Worm (Caenorhabditis elegans) whole organism, L1 larva: Measurements from ENCODE around the gene nas-19.

Experiments
- C34B4.2 ChIP-seq: sonication (generic microtip); optimal IDR thresholded peaks from 2 replicates; lab custom pipeline; 2017; ENCODE audit warnings: mild to moderate bottlenecking, missing genetic modification characterization, missing compliant biosample characterization
- alr-1 ChIP-seq: fragments of 200-800 bp; sonication (Bioruptor generic); optimal IDR thresholded peaks from 2 replicates; lab custom pipeline; 2018; ENCODE audit warnings: borderline replicate concordance, mild to moderate bottlenecking, missing genetic modification characterization, missing compliant biosample characterization
- ceh-63 ChIP-seq: fragments of 200-800 bp; sonication (Bioruptor generic); optimal IDR thresholded peaks from 2 replicates; lab custom pipeline; 2018; ENCODE audit warnings: mild to moderate bottlenecking, missing genetic modification characterization, missing compliant biosample characterization
- ceh-82 ChIP-seq, 3 experiments: fragments of 150-350 bp in 1 of 3; sonication (generic microtip) in 2 of 3; optimal IDR thresholded peaks; 2 replicates each; lab custom pipeline; 2014 to 2017; ENCODE audit warnings: missing biosample characterization in 3 of 3, missing genetic modification characterization in 3 of 3
- ceh-88 ChIP-seq: fragments of 200-800 bp; sonication (Bioruptor generic); IDR thresholded peaks from 2 replicates; pipeline ENCODE4 v1.3.6; 2022; ENCODE audit warnings: missing genetic modification characterization, missing compliant biosample characterization
- ceh-90 ChIP-seq: sonication (generic microtip); optimal IDR thresholded peaks from 2 replicates; lab custom pipeline; 2016; ENCODE audit warnings: missing genetic modification characterization, missing compliant biosample characterization
- efl-1 ChIP-seq, 4 experiments: fragments of 150-350 bp; optimal IDR thresholded peaks in 3 of 4; peaks in 1 of 4; 1 replicate in 1 of 4; 2 replicates in 3 of 4; lab custom pipeline; 2014; ENCODE audit warnings: missing biosample characterization in 2 of 4, missing genetic modification characterization in 2 of 4, missing genetic modification reagents in 2 of 4
- efl-3 ChIP-seq: fragments of 200-800 bp; sonication (Bioruptor generic); optimal IDR thresholded peaks from 2 replicates; lab custom pipeline; 2018; ENCODE audit warnings: mild to moderate bottlenecking, missing genetic modification characterization, missing compliant biosample characterization
- elt-2 ChIP-seq: sonication (generic microtip); optimal IDR thresholded peaks from 2 replicates; lab custom pipeline; 2016; ENCODE audit warnings: missing genetic modification characterization, mild to moderate bottlenecking, inconsistent platforms, missing compliant biosample characterization, missing genetic modification reagents
- ets-5 ChIP-seq: fragments of 200-800 bp; sonication (Bioruptor generic); IDR thresholded peaks from 2 replicates; pipeline ENCODE4 v1.3.6; 2022; ENCODE audit warnings: missing genetic modification characterization, missing compliant biosample characterization
- fkh-8 ChIP-seq: sonication (generic microtip); optimal IDR thresholded peaks from 2 replicates; lab custom pipeline; 2016; ENCODE audit warnings: mild to moderate bottlenecking, missing genetic modification characterization, missing compliant biosample characterization
- fos-1 ChIP-seq: fragments of 150-350 bp; optimal IDR thresholded peaks from 2 replicates; lab custom pipeline; 2014; ENCODE audit warnings: missing biosample characterization, missing genetic modification characterization
- hlh-4 ChIP-seq: sonication (generic microtip); optimal IDR thresholded peaks from 2 replicates; lab custom pipeline; 2016; ENCODE audit warnings: mild to moderate bottlenecking, missing genetic modification characterization, missing compliant biosample characterization
- hpl-2 ChIP-seq: fragments of 150-350 bp; optimal IDR thresholded peaks from 2 replicates; lab custom pipeline; 2014; ENCODE audit warnings: missing biosample characterization, missing genetic modification reagents, missing genetic modification characterization
- lin-35 ChIP-seq, 2 experiments: fragments of 150-350 bp; optimal IDR thresholded peaks; 2 replicates each; lab custom pipeline; 2014; ENCODE audit warnings: missing biosample characterization in 2 of 2, missing genetic modification characterization in 2 of 2, missing genetic modification reagents in 2 of 2
- lsy-2 ChIP-seq, 2 experiments: fragments of 150-350 bp; optimal IDR thresholded peaks; 2 replicates each; lab custom pipeline; 2014; ENCODE audit warnings: missing biosample characterization in 2 of 2, missing genetic modification characterization in 2 of 2
- mdl-1 ChIP-seq, 2 experiments: fragments of 150-350 bp; optimal IDR thresholded peaks; 2 replicates each; lab custom pipeline; 2014 to 2017; ENCODE audit warnings: missing biosample characterization in 2 of 2, missing genetic modification characterization in 2 of 2, inconsistent platforms in 1 of 2
- mef-2 ChIP-seq: fragments of 150-350 bp; optimal IDR thresholded peaks from 2 replicates; lab custom pipeline; 2014; ENCODE audit warnings: missing biosample characterization, missing genetic modification characterization
- mep-1 ChIP-seq: fragments of 150-350 bp; optimal IDR thresholded peaks from 2 replicates; lab custom pipeline; 2014; ENCODE audit warnings: missing biosample characterization, missing genetic modification characterization
- nhr-20 ChIP-seq: sonication (generic microtip); optimal IDR thresholded peaks from 2 replicates; lab custom pipeline; 2016; ENCODE audit warnings: mild to moderate bottlenecking, missing genetic modification characterization, missing compliant biosample characterization
- nhr-71 ChIP-seq: sonication (generic microtip); optimal IDR thresholded peaks from 2 replicates; lab custom pipeline; 2016; ENCODE audit warnings: mild to moderate bottlenecking, missing genetic modification characterization, moderate library complexity, missing compliant biosample characterization
- nhr-76 ChIP-seq: sonication (generic microtip); optimal IDR thresholded peaks from 2 replicates; lab custom pipeline; 2017; ENCODE audit warnings: missing biosample characterization, missing genetic modification characterization
- nhr-84 ChIP-seq: sonication (generic microtip); optimal IDR thresholded peaks from 2 replicates; lab custom pipeline; 2017; ENCODE audit warnings: missing biosample characterization, missing genetic modification characterization
- nhr-85 ChIP-seq: sonication (generic microtip); peaks from one replicate; lab custom pipeline; 2016; ENCODE audit warnings: missing genetic modification characterization, inconsistent platforms, missing compliant biosample characterization
- pax-3 ChIP-seq: fragments of 200-800 bp; sonication (Bioruptor generic); optimal IDR thresholded peaks from 2 replicates; lab custom pipeline; 2018; ENCODE audit warnings: mild to moderate bottlenecking, missing genetic modification characterization, moderate library complexity, missing compliant biosample characterization
- pqm-1 ChIP-seq: sonication (generic microtip); optimal IDR thresholded peaks from 3 replicates; lab custom pipeline; 2017; ENCODE audit warnings: missing biosample characterization, missing genetic modification characterization
- sptf-1 ChIP-seq: fragments of 150-350 bp; optimal IDR thresholded peaks from 2 replicates; lab custom pipeline; 2014; ENCODE audit warnings: missing biosample characterization, missing genetic modification characterization
- sup-37 ChIP-seq: fragments of 200-800 bp; sonication (Bioruptor generic); optimal IDR thresholded peaks from 2 replicates; lab custom pipeline; 2018; ENCODE audit warnings: mild to moderate bottlenecking, missing genetic modification characterization, missing compliant biosample characterization
- tbx-2 ChIP-seq: sonication (generic microtip); optimal IDR thresholded peaks from 2 replicates; lab custom pipeline; 2016; ENCODE audit warnings: missing genetic modification characterization, missing compliant biosample characterization
- tlp-1 ChIP-seq: fragments of 150-350 bp; optimal IDR thresholded peaks from 2 replicates; lab custom pipeline; 2014; ENCODE audit warnings: missing biosample characterization, missing genetic modification characterization
- zag-1 ChIP-seq: fragments of 150-350 bp; optimal IDR thresholded peaks from 2 replicates; lab custom pipeline; 2014; ENCODE audit warnings: missing biosample characterization, missing genetic modification characterization
- zip-4 ChIP-seq: fragments of 200-800 bp; sonication (Bioruptor generic); optimal IDR thresholded peaks from 2 replicates; lab custom pipeline; 2018; ENCODE audit warnings: mild to moderate bottlenecking, missing genetic modification characterization, moderate library complexity, missing compliant biosample characterization
- ztf-11 ChIP-seq, 2 experiments: sonication (generic microtip); optimal IDR thresholded peaks; 2 replicates each; lab custom pipeline; 2016 to 2017; ENCODE audit warnings: missing genetic modification characterization in 2 of 2, missing biosample characterization in 1 of 2, missing compliant biosample characterization in 1 of 2

Gene nas-19

ce11 chrV:11410902-11411561, 8.5 kb upstream of the nas-19 start, which contains the start of the genes K03B8.8 and grl-3:
Gene K03B8.8, minus strand, starts transcription at chrV:11411002.
Gene grl-3, plus strand, starts transcription at chrV:11411511.
- TF ChIP-seq tbx-2 (no peak), ceh-90 (tag; lab: Kevin White, UChicago) (no peak), nhr-71 (tag; lab: Kevin White, UChicago) (no peak), alr-1 (tag; lab: Kevin White, UChicago) (no peak), efl-3 (GFP tag; lab: Kevin White, UChicago) (no peak), mef-2 (tag; lab: Kevin White, UChicago) (no peak), sptf-1 (tag; lab: Kevin White, UChicago) (no peak), ceh-82 (tag; optimal IDR thresholded peaks at IDR 0.05; lab: Kevin White, UChicago) (no peak), hpl-2 (GFP tag; lab: Kevin White, UChicago) (no peak), mdl-1 (tag; optimal IDR thresholded peaks at IDR 0.05; lab: Kevin White, UChicago) (no peak)

DNA sequence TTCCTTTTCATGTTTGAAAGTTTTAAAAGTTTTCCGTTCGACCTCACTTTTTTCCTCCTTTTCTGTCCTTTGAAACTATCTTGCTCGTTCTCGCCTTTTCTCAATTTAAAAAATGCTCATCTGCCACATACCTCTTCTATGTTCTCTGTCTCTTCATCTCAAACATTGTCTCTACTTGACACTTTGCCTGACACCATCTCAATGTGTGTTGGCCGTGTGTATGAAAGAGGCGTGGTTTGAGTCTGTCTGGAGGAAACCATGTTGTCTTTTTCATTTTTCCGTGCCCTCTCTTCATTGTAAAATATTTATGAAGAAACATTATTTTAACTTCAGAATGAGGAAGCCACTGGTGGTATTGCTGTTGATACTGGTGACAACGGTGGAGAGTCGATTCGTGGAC, 4.7 kb upstream of the nas-19 start, which contains the start of gene K03B8.6:
K03B8.6 (plus strand) TSS at position 334 of the 400 bp plus-strand sequence.
- TF ChIP-seq zag-1 (tag; lab: Kevin White, UChicago) = no peak
- TF ChIP-seq nhr-85 (tag; lab: Kevin White, UChicago) = no peak
- no peak for TF ChIP-seq hlh-4 (tag; lab: Kevin White, UChicago)
- no peak for TF ChIP-seq zip-4
- TF ChIP-seq C34B4.2 = no peak
- no peak for TF ChIP-seq efl-1 (optimal IDR thresholded peaks at IDR 0.05; lab: Kevin White, UChicago)
- TF ChIP-seq efl-1 (GFP tag; optimal IDR thresholded peaks at IDR 0.05 in 1 of 2; lab: Kevin White, UChicago) = no peak
- TF ChIP-seq tbx-2 = no peak
- TF ChIP-seq fkh-8 (tag; lab: Kevin White, UChicago) = no peak
- no peak for TF ChIP-seq fos-1 (tag; lab: Kevin White, UChicago)
- TF ChIP-seq lsy-2 (tag; optimal IDR thresholded peaks at IDR 0.05; lab: Kevin White, UChicago) = no peak
- no peak for TF ChIP-seq alr-1 (tag; lab: Kevin White, UChicago)
- TF ChIP-seq elt-2 (tag; lab: Kevin White, UChicago) = no peak
- no peak for TF ChIP-seq ceh-88 (GFP tag; lab: Robert Waterston, UW)
- no peak for TF ChIP-seq nhr-84 (tag; lab: Kevin White, UChicago)
- TF ChIP-seq ets-5 = no peak
- TF ChIP-seq sup-37 = no peak
- TF ChIP-seq ceh-63 (GFP tag; lab: Kevin White, UChicago) = no peak
- no peak for TF ChIP-seq ceh-82 (tag; optimal IDR thresholded peaks at IDR 0.05; lab: Kevin White, UChicago)
- no peak for TF ChIP-seq lin-35 (GFP tag; optimal IDR thresholded peaks at IDR 0.05; lab: Kevin White, UChicago)
- TF ChIP-seq efl-3 (GFP tag; lab: Kevin White, UChicago) = no peak

- TF ChIP-seq pqm-1 (tag; lab: Kevin White, UChicago) = peak; percentile 52
- TF ChIP-seq mep-1 (tag; lab: Kevin White, UChicago) = no peak
- TF ChIP-seq elt-2 (tag; lab: Kevin White, UChicago) = peak; percentile 90
- TF ChIP-seq lin-35 (GFP tag; optimal IDR thresholded peaks at IDR 0.05; lab: Kevin White, UChicago) = peak in 1 of 2 experiments; percentile 20
- no peak for TF ChIP-seq tbx-2
- TF ChIP-seq pax-3 = no peak
- TF ChIP-seq tlp-1 = no peak
- TF ChIP-seq, all 84 proteins: peak for 3
Observed at ce11 chrV:11403702-11404101, 1.2 kb upstream of the nas-19 start.

- TF ChIP-seq fos-1 (tag; lab: Kevin White, UChicago) (no peak), ztf-11 (tag; optimal IDR thresholded peaks at IDR 0.05; lab: Kevin White, UChicago) (no peak), pqm-1 (tag; lab: Kevin White, UChicago) (peak; percentile 74), efl-1 (optimal IDR thresholded peaks at IDR 0.05; lab: Kevin White, UChicago) (no peak), efl-1 (GFP tag; optimal IDR thresholded peaks at IDR 0.05 in 1 of 2; lab: Kevin White, UChicago) (no peak), lsy-2 (tag; optimal IDR thresholded peaks at IDR 0.05; lab: Kevin White, UChicago) (no peak), elt-2 (tag; lab: Kevin White, UChicago) (peak; percentile 92), tlp-1 (peak; percentile 82), nhr-76 (no peak), mdl-1 (tag; optimal IDR thresholded peaks at IDR 0.05; lab: Kevin White, UChicago) (no peak), nhr-20 (tag; lab: Kevin White, UChicago) (no peak), C34B4.2 (no peak)
Observed at ce11 chrV:11403059-11403458, 549 bp upstream of the nas-19 start.
